Worm (Caenorhabditis elegans) whole organism, L4 larva: ENCODE results near the gene plp-1.

Experiments used
- F44E2.7 ChIP-seq: fragments of 200-800 bp; sonication (Bioruptor generic); IDR thresholded peaks from 2 replicates; pipeline ENCODE4 v2.1.2; 2022; ENCODE audit warnings: missing genetic modification characterization, missing compliant biosample characterization
- Y5F2A.4 ChIP-seq: fragments of 200-800 bp; sonication (Bioruptor generic); optimal IDR thresholded peaks from 2 replicates; lab custom pipeline; 2018; ENCODE audit warnings: mild to moderate bottlenecking, missing genetic modification characterization, missing compliant biosample characterization
- daf-16 ChIP-seq, 3 experiments: sonication (generic microtip); optimal IDR thresholded peaks; 2 replicates each; lab custom pipeline; 2016 to 2017; ENCODE audit warnings: missing genetic modification characterization in 3 of 3, missing genetic modification reagents in 3 of 3, mild to moderate bottlenecking in 2 of 3, missing compliant biosample characterization in 2 of 3, missing biosample characterization in 1 of 3, moderate library complexity in 1 of 3
- dpl-1 ChIP-seq: fragments of 150-350 bp; optimal IDR thresholded peaks from 2 replicates; lab custom pipeline; 2014; ENCODE audit warnings: missing biosample characterization, missing genetic modification reagents, missing genetic modification characterization
- lin-1 ChIP-seq: fragments of 200-800 bp; sonication (Bioruptor generic); IDR thresholded peaks from 2 replicates; pipeline ENCODE4 v1.3.6; 2022; ENCODE audit warnings: missing genetic modification reagents, missing genetic modification characterization, missing compliant biosample characterization
- lin-29 ChIP-seq: fragments of 200-800 bp; sonication (Bioruptor generic); IDR thresholded peaks from 2 replicates; pipeline ENCODE4 v1.3.6; 2022; ENCODE audit warnings: missing genetic modification reagents, missing genetic modification characterization, missing compliant biosample characterization
- lir-3 ChIP-seq: sonication (generic microtip); optimal IDR thresholded peaks from 2 replicates; lab custom pipeline; 2016; ENCODE audit warnings: mild to moderate bottlenecking, missing genetic modification characterization, missing compliant biosample characterization
- mes-2 ChIP-seq: sonication (generic microtip); optimal IDR thresholded peaks from 2 replicates; lab custom pipeline; 2016; ENCODE audit warnings: missing genotype, mild to moderate bottlenecking, missing genetic modification characterization, missing compliant biosample characterization; ENCODE audit not compliant: poor library complexity, severe bottlenecking
- nhr-25 ChIP-seq: sonication (generic microtip); optimal IDR thresholded peaks from 2 replicates; lab custom pipeline; 2017; ENCODE audit warnings: missing genetic modification characterization, mild to moderate bottlenecking, missing compliant biosample characterization, antibody characterized with exemption, moderate library complexity, borderline replicate concordance; ENCODE audit not compliant: insufficient read depth

DNA sequence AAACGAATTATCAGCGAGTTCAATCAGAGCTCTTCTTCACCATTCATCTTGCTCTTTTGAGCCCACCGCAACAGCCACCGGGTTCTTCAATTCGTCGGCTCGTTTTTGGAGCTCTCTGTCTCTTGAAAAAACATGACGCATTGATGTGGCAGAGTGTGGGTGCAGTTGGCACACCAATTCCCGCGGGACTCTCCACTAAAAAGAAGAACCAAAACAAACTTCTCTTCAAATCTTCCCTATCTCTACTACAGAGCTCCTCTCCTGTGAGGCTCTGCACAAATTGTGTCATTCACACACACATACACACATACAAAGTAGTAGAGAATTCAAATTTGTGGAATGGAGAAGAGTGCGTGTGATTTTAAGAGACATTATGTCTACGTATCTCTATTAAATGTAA is 29.8 kb downstream of the plp-1 start:
- TF ChIP-seq Y5F2A.4 = no peak
- no peak for TF ChIP-seq daf-16 (GFP tag; optimal IDR thresholded peaks at IDR 0.05; lab: Kevin White, UChicago)
- no peak for TF ChIP-seq daf-16 (tag; optimal IDR thresholded peaks at IDR 0.05; lab: Kevin White, UChicago)
- TF ChIP-seq F44E2.7 = no peak
- TF ChIP-seq dpl-1 = no peak
- no peak for TF ChIP-seq lin-1 (GFP tag; lab: Robert Waterston, UW)
- TF ChIP-seq mes-2 (tag; lab: Kevin White, UChicago) = no peak
- no peak for TF ChIP-seq lir-3
- TF ChIP-seq nhr-25 (tag; lab: Kevin White, UChicago) = no peak
- TF ChIP-seq lin-29 (GFP tag; lab: Robert Waterston, UW) = no peak
